Worm (Caenorhabditis elegans) whole organism, L4 larva: ENCODE results near the gene pyc-1.

ENCODE experiments used
- egl-43 ChIP-seq: fragments of 200-800 bp; sonication (Bioruptor generic); IDR thresholded peaks from 2 replicates; pipeline ENCODE4 v1.3.6; 2022; ENCODE audit warnings: missing genetic modification reagents, missing genetic modification characterization, missing compliant biosample characterization
- lin-29 ChIP-seq: fragments of 200-800 bp; sonication (Bioruptor generic); IDR thresholded peaks from 2 replicates; pipeline ENCODE4 v1.3.6; 2022; ENCODE audit warnings: missing genetic modification reagents, missing genetic modification characterization, missing compliant biosample characterization
- lsy-2 ChIP-seq, 2 experiments: fragments of 150-350 bp in 1 of 2; sonication (generic microtip) in 1 of 2; optimal IDR thresholded peaks; 2 replicates each; lab custom pipeline; 2014 to 2017; ENCODE audit warnings: missing biosample characterization in 2 of 2, missing genetic modification characterization in 2 of 2
- madf-9 ChIP-seq: fragments of 200-800 bp; sonication (Bioruptor generic); conservative IDR thresholded peaks from 2 replicates; pipeline ENCODE4 v1.3.6; 2022; ENCODE audit warnings: missing genetic modification reagents, missing genetic modification characterization, missing compliant biosample characterization
- nhr-237 ChIP-seq: sonication (generic microtip); optimal IDR thresholded peaks from 2 replicates; lab custom pipeline; 2017; ENCODE audit warnings: missing biosample characterization, missing genetic modification characterization
- nhr-28 ChIP-seq: fragments of 150-350 bp; optimal IDR thresholded peaks from 2 replicates; lab custom pipeline; 2014; ENCODE audit warnings: missing biosample characterization, missing genetic modification characterization

ce11 chrV:11787258-11787657 is 35.1 kb downstream of the pyc-1 start, which contains the start of gene F55A11.7:
- TF ChIP-seq egl-43 (GFP tag; lab: Robert Waterston, UW): no peak
- no peak for TF ChIP-seq nhr-237
- no peak for TF ChIP-seq nhr-28 (tag; lab: Kevin White, UChicago)
- TF ChIP-seq madf-9 (GFP tag; lab: Robert Waterston, UW): no peak
- TF ChIP-seq lin-29 (GFP tag; lab: Robert Waterston, UW): no peak
- TF ChIP-seq lsy-2 (tag; optimal IDR thresholded peaks at IDR 0.05; lab: Kevin White, UChicago): no peak
